Fruit fly (Drosophila melanogaster): ENCODE measurements around the gene CG17129.

Gene CG17129

dm6 chr3L:696404-697054 is 16.4 kb upstream of the CG17129 start (continued):
- TF ChIP-seq p53 (GFP tag; optimal IDR thresholded peaks at IDR 0.05) (no peak), D19B (GFP tag; optimal IDR thresholded peaks at IDR 0.05) (peak; percentile 87), Side (GFP tag; optimal IDR thresholded peaks at IDR 0.05) (no peak), CG8765 (GFP tag; IDR thresholded peaks at IDR 0.05) (peak; percentile 96), TFAM (GFP tag; optimal IDR thresholded peaks at IDR 0.05) (peak; percentile 82), Ravus (GFP tag; IDR thresholded peaks at IDR 0.05) (peak; percentile 80), nau (GFP tag; optimal IDR thresholded peaks at IDR 0.05) (peak; percentile 93), fd96Cb (tag; optimal IDR thresholded peaks at IDR 0.05) (peak; percentile 97), CG17829 (tag; optimal IDR thresholded peaks at IDR 0.05) (peak; percentile 98), Hr78 (GFP tag; optimal IDR thresholded peaks at IDR 0.05) (peak in 1 of 2 experiments; percentile 89), zf30C (GFP tag; optimal IDR thresholded peaks at IDR 0.05) (no peak), CG6272 (GFP tag; IDR thresholded peaks at IDR 0.05) (peak; percentile 91), Antp (GFP tag; optimal IDR thresholded peaks at IDR 0.05) (peak; percentile 32), h (optimal IDR thresholded peaks at IDR 0.05) (no peak), eyg (GFP tag; optimal IDR thresholded peaks at IDR 0.05) (no peak), Ada2b (GFP tag; IDR thresholded peaks at IDR 0.05) (peak; percentile 97), her (GFP tag; optimal IDR thresholded peaks at IDR 0.05) (no peak), cato (GFP tag; optimal IDR thresholded peaks at IDR 0.05; ENCODE audit: borderline replicate concordance) (peak; percentile 84), CG30403 (GFP tag; optimal IDR thresholded peaks at IDR 0.05) (peak; percentile 92), CG9437 (GFP tag; optimal IDR thresholded peaks at IDR 0.05) (peak; percentile 87), Abd-B (GFP tag; optimal IDR thresholded peaks at IDR 0.05) (peak; percentile 95), tna (GFP tag; IDR thresholded peaks at IDR 0.05; ENCODE audit: partially characterized antibody) (no peak), lab (GFP tag; optimal IDR thresholded peaks at IDR 0.05) (peak; percentile 98), CG2116 (GFP tag; optimal IDR thresholded peaks at IDR 0.05) (peak; percentile 74), gfzf (GFP tag; optimal IDR thresholded peaks at IDR 0.05) (no peak), CG17328 (GFP tag; IDR thresholded peaks at IDR 0.05) (peak; percentile 97), knrl (GFP tag; IDR thresholded peaks at IDR 0.05; ENCODE audit: partially characterized antibody) (no peak), CG11560 (tag; IDR thresholded peaks at IDR 0.05) (peak; percentile 86), Dp (GFP tag; optimal IDR thresholded peaks at IDR 0.05) (peak; percentile 12), slp2 (GFP tag; optimal IDR thresholded peaks at IDR 0.05) (peak; percentile 68), hb (GFP tag; IDR thresholded peaks at IDR 0.05; ENCODE audit: partially characterized antibody) (no peak), CG12391 (tag; optimal IDR thresholded peaks at IDR 0.05) (peak; percentile 97), HLH3B (GFP tag; IDR thresholded peaks at IDR 0.05) (peak; percentile 96), ssp (GFP tag; IDR thresholded peaks at IDR 0.05) (peak; percentile 88), Dek (tag; optimal IDR thresholded peaks at IDR 0.05) (peak; percentile 93), otp (GFP tag; IDR thresholded peaks at IDR 0.05) (peak; percentile 95), CG8359 (GFP tag; optimal IDR thresholded peaks at IDR 0.05; ENCODE audit: borderline replicate concordance) (peak; percentile 91), Sox100B (GFP tag; optimal IDR thresholded peaks at IDR 0.05) (peak; percentile 94), danr (GFP tag; IDR thresholded peaks at IDR 0.05) (peak; percentile 92), Vsx1 (GFP tag; optimal IDR thresholded peaks at IDR 0.05) (peak; percentile 89), sqz (GFP tag; optimal IDR thresholded peaks at IDR 0.05) (peak; percentile 92), lola (GFP tag; optimal IDR thresholded peaks at IDR 0.05) (peak in 1 of 3 experiments; percentile 97), B-H1 (GFP tag; IDR thresholded peaks at IDR 0.05) (peak; percentile 92), CG7556 (GFP tag; optimal IDR thresholded peaks at IDR 0.05) (peak; percentile 96), CG7786 (GFP tag; optimal IDR thresholded peaks at IDR 0.05) (peak; percentile 39), BEAF-32 (GFP tag; optimal IDR thresholded peaks at IDR 0.05) (peak; percentile 9), dm (GFP tag; optimal IDR thresholded peaks at IDR 0.05) (peak; percentile 47), tup (GFP tag; optimal IDR thresholded peaks at IDR 0.05) (peak; percentile 81), Lim3 (GFP tag; IDR thresholded peaks at IDR 0.05) (peak; percentile 79)
